Worm (Caenorhabditis elegans): ENCODE data around the gene F47B10.4.
A peak's percentile ranks its signal among the peaks of the same experiment; 100 is the strongest.

Gene F47B10.4

ce11 chrX:10853271-10853670, 37.8 kb upstream of the F47B10.4 start:
- TF ChIP-seq ets-5 (GFP tag; IDR thresholded peaks at IDR 0.05): no peak
- TF ChIP-seq zip-4 (GFP tag; optimal IDR thresholded peaks at IDR 0.05): no peak
- TF ChIP-seq C04F5.9 (tag; optimal IDR thresholded peaks at IDR 0.05): no peak
- no peak for TF ChIP-seq nhr-237 (tag; optimal IDR thresholded peaks at IDR 0.05)
- no peak for TF ChIP-seq dsc-1 (tag; optimal IDR thresholded peaks at IDR 0.05)
- no peak for TF ChIP-seq ceh-82 (tag; optimal IDR thresholded peaks at IDR 0.05)
- TF ChIP-seq pqm-1 (tag; optimal IDR thresholded peaks at IDR 0.05): no peak
- no peak for TF ChIP-seq nhr-84 (tag; optimal IDR thresholded peaks at IDR 0.05)
- TF ChIP-seq ceh-90 (tag; optimal IDR thresholded peaks at IDR 0.05): no peak
- peak; percentile 59 for TF ChIP-seq unc-130 (tag; optimal IDR thresholded peaks at IDR 0.05)
- peak; percentile 41 for TF ChIP-seq nhr-19 (GFP tag; conservative IDR thresholded peaks at IDR 0.05)
- no peak for TF ChIP-seq nhr-76 (tag; optimal IDR thresholded peaks at IDR 0.05)
- no peak for TF ChIP-seq nhr-47 (tag; optimal IDR thresholded peaks at IDR 0.05)
- TF ChIP-seq unc-62 (GFP tag; optimal IDR thresholded peaks at IDR 0.05): no peak
- no peak for TF ChIP-seq unc-30 (tag; optimal IDR thresholded peaks at IDR 0.05)
- no peak for TF ChIP-seq snu-23 (GFP tag; optimal IDR thresholded peaks at IDR 0.05)
- TF ChIP-seq fkh-4 (tag; optimal IDR thresholded peaks at IDR 0.05; ENCODE audit: borderline replicate concordance): no peak
- TF ChIP-seq nhr-12 (tag; optimal IDR thresholded peaks at IDR 0.05): no peak
- TF ChIP-seq ceh-88 (GFP tag; IDR thresholded peaks at IDR 0.05): no peak
- TF ChIP-seq tlp-1 (tag; optimal IDR thresholded peaks at IDR 0.05): no peak
- no peak for TF ChIP-seq aha-1 (tag; optimal IDR thresholded peaks at IDR 0.05)
- no peak for TF ChIP-seq vab-15 (tag; optimal IDR thresholded peaks at IDR 0.05)
- peak; percentile 2 for TF ChIP-seq lin-13 (GFP tag; optimal IDR thresholded peaks at IDR 0.05)
- peak; percentile 81 for TF ChIP-seq lin-14 (GFP tag; optimal IDR thresholded peaks at IDR 0.05)
- TF ChIP-seq C34B4.2 (tag; optimal IDR thresholded peaks at IDR 0.05): no peak
- TF ChIP-seq lin-39 (tag; optimal IDR thresholded peaks at IDR 0.05): no peak
- TF ChIP-seq efl-1 (optimal IDR thresholded peaks at IDR 0.05): no peak
- TF ChIP-seq efl-1 (GFP tag; optimal IDR thresholded peaks at IDR 0.05 in 1 of 2): peak in 1 of 2 experiments; percentile 13
- no peak for TF ChIP-seq sup-37 (GFP tag; optimal IDR thresholded peaks at IDR 0.05)
- no peak for TF ChIP-seq mep-1 (tag; optimal IDR thresholded peaks at IDR 0.05)
- TF ChIP-seq nhr-90 (tag; optimal IDR thresholded peaks at IDR 0.05; ENCODE audit: poor library complexity): no peak
- TF ChIP-seq blmp-1 (tag; optimal IDR thresholded peaks at IDR 0.05): no peak
- peak; percentile 78 for TF ChIP-seq nhr-71 (tag; optimal IDR thresholded peaks at IDR 0.05)
- no peak for TF ChIP-seq isw-1 (GFP tag; IDR thresholded peaks at IDR 0.05)
- no peak for TF ChIP-seq C16A3.4 (tag; optimal IDR thresholded peaks at IDR 0.05)
- TF ChIP-seq ceh-8 (GFP tag; optimal IDR thresholded peaks at IDR 0.05): no peak
- TF ChIP-seq alr-1 (tag; optimal IDR thresholded peaks at IDR 0.05; ENCODE audit: borderline replicate concordance): no peak
- TF ChIP-seq aly-2 (tag; optimal IDR thresholded peaks at IDR 0.05): no peak
- TF ChIP-seq unc-86 (tag; optimal IDR thresholded peaks at IDR 0.05): no peak
- peak; percentile 31 for TF ChIP-seq nhr-20 (tag; optimal IDR thresholded peaks at IDR 0.05)
- no peak for TF ChIP-seq sptf-1 (tag; optimal IDR thresholded peaks at IDR 0.05)
- TF ChIP-seq sox-4 (tag; optimal IDR thresholded peaks at IDR 0.05): no peak
- no peak for TF ChIP-seq nhr-11 (tag; optimal IDR thresholded peaks at IDR 0.05)
- TF ChIP-seq unc-98 (GFP tag; IDR thresholded peaks at IDR 0.05): no peak
- peak; percentile 21 for TF ChIP-seq tbx-2 (tag; optimal IDR thresholded peaks at IDR 0.05)
- TF ChIP-seq jun-1 (tag; optimal IDR thresholded peaks at IDR 0.05): no peak
- TF ChIP-seq mef-2 (tag; optimal IDR thresholded peaks at IDR 0.05): no peak
- TF ChIP-seq lsy-2 (tag; optimal IDR thresholded peaks at IDR 0.05): peak in 1 of 2 experiments; percentile 44
- no peak for TF ChIP-seq egl-13 (tag; optimal IDR thresholded peaks at IDR 0.05)
- no peak for TF ChIP-seq lin-35 (GFP tag; optimal IDR thresholded peaks at IDR 0.05)
- no peak for TF ChIP-seq snpc-4 (tag; optimal IDR thresholded peaks at IDR 0.05)
- no peak for TF ChIP-seq elt-3 (tag; optimal IDR thresholded peaks at IDR 0.05)
- TF ChIP-seq hpl-2 (GFP tag; optimal IDR thresholded peaks at IDR 0.05): no peak
- TF ChIP-seq egl-27 (tag; optimal IDR thresholded peaks at IDR 0.05): no peak
- TF ChIP-seq nhr-77 (tag; optimal IDR thresholded peaks at IDR 0.05): no peak

Measured in whole organism, L1 larva.